Fruit fly (Drosophila melanogaster) whole organism, embryonic: ENCODE measurements around the gene CG16723.
A peak's percentile ranks its signal among the peaks of the same experiment; 100 is the strongest.

Experiments
- Antp ChIP-seq: fragments of 200-800 bp; sonication (Bioruptor generic); optimal IDR thresholded peaks from 3 replicates; lab custom pipeline; 2016; ENCODE audit warnings: missing biosample characterization, missing genetic modification characterization
- CG10209 ChIP-seq: fragments of 200-800 bp; sonication (Bioruptor generic); optimal IDR thresholded peaks from 3 replicates; lab custom pipeline; 2017; ENCODE audit warnings: missing biosample characterization, mild to moderate bottlenecking, missing genetic modification characterization, missing genetic modification reagents
- CG12071 ChIP-seq: fragments of 200-800 bp; sonication (Bioruptor generic); optimal IDR thresholded peaks from 3 replicates; lab custom pipeline; 2018; ENCODE audit warnings: missing biosample characterization, mild to moderate bottlenecking, missing genetic modification characterization
- CG12219 ChIP-seq: fragments of 200-800 bp; sonication (Bioruptor generic); optimal IDR thresholded peaks from 3 replicates; lab custom pipeline; 2018; ENCODE audit warnings: missing biosample characterization, mild to moderate bottlenecking, missing genetic modification characterization
- CG12659 ChIP-seq: fragments of 200-800 bp; sonication (Bioruptor generic); optimal IDR thresholded peaks from 3 replicates; lab custom pipeline; 2017; ENCODE audit warnings: mild to moderate bottlenecking, missing biosample characterization, missing genetic modification reagents, missing genetic modification characterization
- CG13296 ChIP-seq: fragments of 200-800 bp; sonication (Bioruptor generic); optimal IDR thresholded peaks from 3 replicates; lab custom pipeline; 2018; ENCODE audit warnings: missing biosample characterization, mild to moderate bottlenecking, missing genetic modification characterization
- CG17385 ChIP-seq: fragments of 200-800 bp; sonication (Bioruptor generic); optimal IDR thresholded peaks from 3 replicates; lab custom pipeline; 2018; ENCODE audit warnings: missing biosample characterization, mild to moderate bottlenecking, missing genetic modification characterization
- CG17802 ChIP-seq: fragments of 200-800 bp; sonication (Bioruptor generic); optimal IDR thresholded peaks from 2 replicates; lab custom pipeline; 2018; ENCODE audit warnings: missing biosample characterization, mild to moderate bottlenecking, missing genetic modification characterization, moderate library complexity
- CG2678 ChIP-seq: fragments of 200-800 bp; sonication (Bioruptor generic); optimal IDR thresholded peaks from 3 replicates; lab custom pipeline; 2019; ENCODE audit warnings: missing biosample characterization, mild to moderate bottlenecking, missing genetic modification characterization, moderate library complexity
- CG3163 ChIP-seq: fragments of 200-800 bp; sonication (Bioruptor generic); optimal IDR thresholded peaks from 3 replicates; lab custom pipeline; 2016; ENCODE audit warnings: missing biosample characterization, missing genetic modification characterization
- CG34376 ChIP-seq: fragments of 200-800 bp; sonication (Bioruptor generic); optimal IDR thresholded peaks from 2 replicates; lab custom pipeline; 2018; ENCODE audit warnings: missing biosample characterization, mild to moderate bottlenecking, missing genetic modification characterization
- CG3995 ChIP-seq: fragments of 200-800 bp; sonication (Bioruptor generic); optimal IDR thresholded peaks from 3 replicates; lab custom pipeline; 2016; ENCODE audit warnings: missing biosample characterization, missing genetic modification characterization
- CG7839 ChIP-seq: fragments of 200-800 bp; sonication (Bioruptor generic); optimal IDR thresholded peaks from 3 replicates; lab custom pipeline; 2018; ENCODE audit warnings: missing biosample characterization, mild to moderate bottlenecking, missing genetic modification characterization, moderate library complexity
- CG8924 ChIP-seq: fragments of 200-800 bp; optimal IDR thresholded peaks from 3 replicates; lab custom pipeline; 2019; ENCODE audit warnings: missing biosample characterization, mild to moderate bottlenecking, missing genetic modification characterization, moderate library complexity
- CG9932 ChIP-seq: fragments of 200-800 bp; sonication (Bioruptor generic); IDR thresholded peaks from 2 replicates; pipeline ENCODE4 v1.3.6; 2022; ENCODE audit warnings: missing biosample characterization, missing genetic modification characterization
- CTCF ChIP-seq: fragments of 200-800 bp; sonication (Bioruptor generic); optimal IDR thresholded peaks from 2 replicates; lab custom pipeline; 2017; ENCODE audit warnings: missing biosample characterization, mild to moderate bottlenecking, missing genetic modification characterization, moderate library complexity
- Chrac-16 ChIP-seq: fragments of 200-800 bp; sonication (Bioruptor generic); optimal IDR thresholded peaks from 3 replicates; lab custom pipeline; 2016; ENCODE audit warnings: missing biosample characterization, missing genetic modification characterization
- D19A ChIP-seq: fragments of 200-800 bp; optimal IDR thresholded peaks from 3 replicates; lab custom pipeline; 2019; ENCODE audit warnings: missing biosample characterization, mild to moderate bottlenecking, missing genetic modification characterization, moderate library complexity
- Dbx ChIP-seq: fragments of 200-800 bp; sonication (Bioruptor generic); IDR thresholded peaks from 3 replicates; pipeline ENCODE4 v1.3.6; 2022; ENCODE audit warnings: missing biosample characterization, missing genetic modification characterization
- E2f2 ChIP-seq: fragments of 200-800 bp; sonication (Bioruptor generic); IDR thresholded peaks from 2 replicates; pipeline ENCODE4 v1.3.6; 2022; ENCODE audit warnings: missing biosample characterization, missing genetic modification characterization
- Fer1 ChIP-seq: fragments of 200-800 bp; sonication (Bioruptor generic); optimal IDR thresholded peaks from 2 replicates; lab custom pipeline; 2017; ENCODE audit warnings: missing biosample characterization, mild to moderate bottlenecking, missing genetic modification characterization
- Gug ChIP-seq: fragments of 200-800 bp; sonication (Bioruptor generic); IDR thresholded peaks from 4 replicates; pipeline ENCODE4 v1.3.6; 2022; ENCODE audit warnings: missing biosample characterization, missing genetic modification characterization
- Hmr ChIP-seq: fragments of 200-800 bp; sonication (Bioruptor generic); optimal IDR thresholded peaks from 3 replicates; lab custom pipeline; 2017; ENCODE audit warnings: mild to moderate bottlenecking, missing biosample characterization, missing genetic modification reagents, missing genetic modification characterization
- Hr78 ChIP-seq, 2 experiments: fragments of 200-800 bp in 1 of 2; fragments of >200 bp in 1 of 2; sonication (Bioruptor generic) in 1 of 2; optimal IDR thresholded peaks; 2 replicates each; lab custom pipeline; 2017 to 2019; ENCODE audit warnings: missing biosample characterization in 2 of 2, missing genetic modification characterization in 2 of 2, mild to moderate bottlenecking in 1 of 2, moderate library complexity in 1 of 2
- Jarid2 ChIP-seq: fragments of 200-800 bp; sonication (Bioruptor generic); optimal IDR thresholded peaks from 3 replicates; lab custom pipeline; 2017; ENCODE audit warnings: mild to moderate bottlenecking, missing biosample characterization, missing genetic modification reagents, missing genetic modification characterization
- Pdp1 ChIP-seq, 2 experiments: fragments of 200-800 bp; sonication (Bioruptor generic); optimal IDR thresholded peaks; 3 replicates each; lab custom pipeline; 2016; ENCODE audit warnings: missing biosample characterization in 2 of 2, missing genetic modification characterization in 2 of 2, mild to moderate bottlenecking in 1 of 2, moderate library complexity in 1 of 2
- Rfx ChIP-seq: fragments of 200-800 bp; sonication (Bioruptor generic); IDR thresholded peaks from 2 replicates; pipeline ENCODE4 v1.3.6; 2022; ENCODE audit warnings: missing biosample characterization, missing genetic modification characterization
- Sox102F ChIP-seq: fragments of 200-800 bp; sonication (Bioruptor generic); optimal IDR thresholded peaks from 2 replicates; lab custom pipeline; 2018; ENCODE audit warnings: missing biosample characterization, mild to moderate bottlenecking, missing genetic modification characterization, moderate library complexity
- Taf1 ChIP-seq: fragments of 200-800 bp; sonication (Bioruptor generic); IDR thresholded peaks from 2 replicates; pipeline ENCODE4 v1.3.6; 2022; ENCODE audit warnings: missing biosample characterization, missing genetic modification characterization
- Trl ChIP-seq, 3 experiments: fragments of >200 bp in 2 of 3; fragments of 200-800 bp in 1 of 3; sonication (Bioruptor generic) in 1 of 3; optimal IDR thresholded peaks; 2 replicates in 1 of 3; 3 replicates in 2 of 3; lab custom pipeline; 2016 to 2017; ENCODE audit warnings: missing biosample characterization in 1 of 3, missing genetic modification characterization in 1 of 3
- aop ChIP-seq: fragments of 200-800 bp; sonication (Bioruptor generic); IDR thresholded peaks from 2 replicates; pipeline ENCODE4 v1.3.6; 2022; ENCODE audit warnings: missing biosample characterization, missing genetic modification characterization
- ara ChIP-seq: fragments of 200-800 bp; sonication (Bioruptor generic); IDR thresholded peaks from 2 replicates; pipeline ENCODE4 v1.3.6; 2022; ENCODE audit warnings: missing biosample characterization, missing genetic modification characterization
- cg ChIP-seq: fragments of 200-800 bp; sonication (Bioruptor generic); optimal IDR thresholded peaks from 3 replicates; lab custom pipeline; 2019; ENCODE audit warnings: missing biosample characterization, mild to moderate bottlenecking, missing genetic modification characterization, moderate library complexity
- crp ChIP-seq, 2 experiments: fragments of 200-800 bp; sonication (Bioruptor generic); optimal IDR thresholded peaks; 2 replicates in 1 of 2; 3 replicates in 1 of 2; lab custom pipeline; 2017; ENCODE audit warnings: missing biosample characterization in 2 of 2, missing genetic modification characterization in 2 of 2, mild to moderate bottlenecking in 1 of 2, moderate library complexity in 1 of 2
- dysf ChIP-seq: fragments of 200-800 bp; sonication (Bioruptor generic); IDR thresholded peaks from 3 replicates; pipeline ENCODE4 v1.3.6; 2022; ENCODE audit warnings: missing biosample characterization, missing genetic modification characterization
- ewg ChIP-seq: fragments of 200-800 bp; sonication (Bioruptor generic); optimal IDR thresholded peaks from 3 replicates; lab custom pipeline; 2017; ENCODE audit warnings: mild to moderate bottlenecking, missing biosample characterization, missing genetic modification reagents, missing genetic modification characterization
- ftz-f1 ChIP-seq: fragments of 200-800 bp; sonication (Bioruptor generic); optimal IDR thresholded peaks from 2 replicates; lab custom pipeline; 2016; ENCODE audit warnings: missing biosample characterization, missing genetic modification characterization
- grau ChIP-seq: fragments of 200-800 bp; optimal IDR thresholded peaks from 3 replicates; lab custom pipeline; 2019; ENCODE audit warnings: missing biosample characterization, mild to moderate bottlenecking, missing genetic modification characterization, moderate library complexity
- nerfin-2 ChIP-seq: fragments of 200-800 bp; sonication (Bioruptor generic); IDR thresholded peaks from 2 replicates; pipeline ENCODE4 v1.3.6; 2022; ENCODE audit warnings: missing biosample characterization, missing genetic modification characterization; ENCODE audit not compliant: partially characterized antibody
- oc ChIP-seq: fragments of 200-800 bp; sonication (Bioruptor generic); optimal IDR thresholded peaks from 2 replicates; lab custom pipeline; 2018; ENCODE audit warnings: missing biosample characterization, mild to moderate bottlenecking, missing genetic modification characterization, moderate library complexity
- phol ChIP-seq: fragments of 200-800 bp; sonication (Bioruptor generic); optimal IDR thresholded peaks from 3 replicates; lab custom pipeline; 2018; ENCODE audit warnings: missing biosample characterization, mild to moderate bottlenecking, missing genetic modification characterization, moderate library complexity
- pros ChIP-seq: fragments of 200-800 bp; sonication (Bioruptor generic); optimal IDR thresholded peaks from 3 replicates; lab custom pipeline; 2019; ENCODE audit warnings: missing biosample characterization, mild to moderate bottlenecking, missing genetic modification characterization, moderate library complexity
- sens ChIP-seq: fragments of 200-800 bp; sonication (Bioruptor generic); peaks from one replicate; lab custom pipeline; 2016; ENCODE audit warnings: missing biosample characterization, missing genetic modification characterization
- seq ChIP-seq: fragments of 200-800 bp; sonication (Bioruptor generic); IDR thresholded peaks from 2 replicates; pipeline ENCODE4 v1.3.6; 2022; ENCODE audit warnings: missing biosample characterization, missing genetic modification characterization
- slp2 ChIP-seq: fragments of 200-800 bp; sonication (Bioruptor generic); optimal IDR thresholded peaks from 2 replicates; lab custom pipeline; 2016; ENCODE audit warnings: missing biosample characterization, missing genetic modification characterization
- stc ChIP-seq: fragments of 200-800 bp; sonication (Bioruptor generic); IDR thresholded peaks from 2 replicates; pipeline ENCODE4 v1.3.6; 2022; ENCODE audit warnings: missing biosample characterization, missing genetic modification characterization
- toy ChIP-seq: fragments of 200-800 bp; sonication (Bioruptor generic); IDR thresholded peaks from 2 replicates; pipeline ENCODE4 v1.3.6; 2022; ENCODE audit warnings: missing biosample characterization, missing genetic modification characterization
- trem ChIP-seq: fragments of 200-800 bp; optimal IDR thresholded peaks from 3 replicates; lab custom pipeline; 2019; ENCODE audit warnings: missing biosample characterization, mild to moderate bottlenecking, missing genetic modification characterization, moderate library complexity

CG16723 gene

dm6 chr3R:23612121-23612520, 16.0 kb upstream of the CG16723 start (continued):
- no peak for TF ChIP-seq E2f2 (GFP tag; lab: Robert Waterston, UW)
- 0 out of 2 replicates have a peak, but pooled peaks have one; percentile 29 for TF ChIP-seq stc (GFP tag; lab: Robert Waterston, UW)
- TF ChIP-seq CG12659 (GFP tag; lab: Kevin White, UChicago): peak; percentile 4
- TF ChIP-seq Rfx: 0 out of 2 replicates have a peak, but pooled peaks have one; percentile 62
- TF ChIP-seq CG12219 (GFP tag; lab: Kevin White, UChicago): no peak
- peak; percentile 26 for TF ChIP-seq Sox102F (GFP tag; lab: Kevin White, UChicago)
- 0 out of 2 replicates have a peak, but pooled peaks have one; percentile 14 for TF ChIP-seq Taf1 (GFP tag; lab: Robert Waterston, UW)
- TF ChIP-seq Chrac-16 (GFP tag; lab: Kevin White, UChicago): peak; percentile 5
- no peak for TF ChIP-seq slp2 (GFP tag; lab: Kevin White, UChicago)
- TF ChIP-seq grau: no peak
- TF ChIP-seq Hmr: peak; percentile 52
- TF ChIP-seq Antp (GFP tag; lab: Kevin White, UChicago): no peak
- TF ChIP-seq CG9932 (GFP tag; lab: Robert Waterston, UW): peak; percentile 31; the same call in 1 of the 2 replicates
- TF ChIP-seq CG7839 (tag; lab: Kevin White, UChicago): peak; percentile 58
- no peak for TF ChIP-seq phol (tag; lab: Kevin White, UChicago)
- no peak for TF ChIP-seq trem
- no peak for TF ChIP-seq cg (GFP tag; lab: Kevin White, UChicago)
- no peak for TF ChIP-seq ewg (GFP tag; lab: Kevin White, UChicago)
- TF ChIP-seq Gug (GFP tag; lab: Robert Waterston, UW): no peak
- no peak for TF ChIP-seq ara (GFP tag; lab: Robert Waterston, UW)
- TF ChIP-seq Trl (optimal IDR thresholded peaks at IDR 0.05; lab: Kevin White, UChicago): no peak
- TF ChIP-seq Trl (GFP tag; optimal IDR thresholded peaks at IDR 0.05; lab: Kevin White, UChicago): no peak
- TF ChIP-seq CG13296 (GFP tag; lab: Kevin White, UChicago): peak; percentile 24
- TF ChIP-seq aop: no peak
- TF ChIP-seq dysf (GFP tag; lab: Robert Waterston, UW): peak; percentile 60; the same call in 2 of the 3 replicates
- no peak for TF ChIP-seq Dbx (GFP tag; lab: Robert Waterston, UW)
- TF ChIP-seq CG10209 (GFP tag; lab: Kevin White, UChicago): peak; percentile 20
- no peak for TF ChIP-seq toy (GFP tag; lab: Robert Waterston, UW)
- TF ChIP-seq CG2678 (tag; lab: Kevin White, UChicago): peak; percentile 64
- peak; percentile 59 for TF ChIP-seq Fer1 (GFP tag; lab: Kevin White, UChicago)
- no peak for TF ChIP-seq CTCF (GFP tag; lab: Kevin White, UChicago)
- TF ChIP-seq D19A: no peak
- TF ChIP-seq seq (GFP tag; lab: Robert Waterston, UW): 0 out of 2 replicates have a peak, but pooled peaks have one; percentile 11

dm6 chr3R:23605315-23605881, 9.3 kb upstream of the CG16723 start, which contains the start of gene CG10184:
CG10184 (minus strand) TSS chr3R:23605495.
- TF ChIP-seq CG12071 (GFP tag; lab: Kevin White, UChicago) (no peak), CG3163 (GFP tag; lab: Kevin White, UChicago) (peak; percentile 84), Hr78 (GFP tag; optimal IDR thresholded peaks at IDR 0.05; lab: Kevin White, UChicago) (no peak), sens (GFP tag; lab: Kevin White, UChicago) (peak; percentile 56), Trl (optimal IDR thresholded peaks at IDR 0.05; lab: Kevin White, UChicago) (peak; percentile 29 to 33), Trl (GFP tag; optimal IDR thresholded peaks at IDR 0.05; lab: Kevin White, UChicago) (no peak), Jarid2 (GFP tag; lab: Kevin White, UChicago) (peak; percentile 49), oc (tag; lab: Kevin White, UChicago) (no peak), Pdp1 (GFP tag; optimal IDR thresholded peaks at IDR 0.05; lab: Kevin White, UChicago) (peak in 1 of 2 experiments; percentile 49), CG17385 (GFP tag; lab: Kevin White, UChicago) (peak; percentile 25), ftz-f1 (peak; percentile 6), CG8924 (tag; lab: Kevin White, UChicago) (no peak), CG3995 (GFP tag; lab: Kevin White, UChicago) (peak; percentile 33), pros (GFP tag; lab: Kevin White, UChicago) (no peak), CG34376 (peak; percentile 1), CG17802 (tag; lab: Kevin White, UChicago) (peak; percentile 85), nerfin-2 (GFP tag; lab: Robert Waterston, UW) (no peak), crp (GFP tag; optimal IDR thresholded peaks at IDR 0.05; lab: Kevin White, UChicago) (peak in 1 of 2 experiments; percentile 1)
